Worm (Caenorhabditis elegans): Measurements from ENCODE around the gene vps-22.

ce11 chrIII:4948631-4949030 is 13.7 kb downstream of the vps-22 start:
- peak; percentile 46 for TF ChIP-seq mep-1 (tag; optimal IDR thresholded peaks at IDR 0.05)
- no peak for TF ChIP-seq elt-3 (tag; optimal IDR thresholded peaks at IDR 0.05)

Measured in whole organism, mixed stage, embryonic.